Fruit fly (Drosophila melanogaster): ENCODE results near the gene CG31457.
A peak's percentile ranks its signal among the peaks of the same experiment; 100 is the strongest.

The CG31457 gene

dm6 chr3R:23117683-23118470 is 9.9 kb downstream of the CG31457 start, which contains the start of the genes Rassf and CenB1A (continued):
- TF ChIP-seq CG8290 (GFP tag; optimal IDR thresholded peaks at IDR 0.05), result no peak
- peak in 1 of 2 experiments; percentile 16 for TF ChIP-seq CG8290 (tag; optimal IDR thresholded peaks at IDR 0.05)
- TF ChIP-seq Bgb (GFP tag; IDR thresholded peaks at IDR 0.05; ENCODE audit: partially characterized antibody), result peak; percentile 40; the same call in 1 of the 2 replicates
- peak; percentile 45 for TF ChIP-seq ind (GFP tag; optimal IDR thresholded peaks at IDR 0.05)
- TF ChIP-seq CG3995 (GFP tag; optimal IDR thresholded peaks at IDR 0.05), result no peak
- TF ChIP-seq CG17568 (GFP tag; optimal IDR thresholded peaks at IDR 0.05), result no peak
- TF ChIP-seq odd (GFP tag; optimal IDR thresholded peaks at IDR 0.05), result no peak
- no peak for TF ChIP-seq CG3838 (GFP tag; optimal IDR thresholded peaks at IDR 0.05)
- TF ChIP-seq CG18619 (GFP tag; optimal IDR thresholded peaks at IDR 0.05), result peak; percentile 48
- TF ChIP-seq CG4820 (GFP tag; optimal IDR thresholded peaks at IDR 0.05), result peak; percentile 47
- no peak for TF ChIP-seq CG14667 (GFP tag; IDR thresholded peaks at IDR 0.05)
- peak; percentile 18 for TF ChIP-seq Abd-B (GFP tag; optimal IDR thresholded peaks at IDR 0.05)
- no peak for TF ChIP-seq croc (GFP tag; conservative IDR thresholded peaks at IDR 0.05)
- peak; percentile 53; the same call in 1 of the 3 replicates for TF ChIP-seq ken (GFP tag; IDR thresholded peaks at IDR 0.05)
- TF ChIP-seq zfh2 (GFP tag; optimal IDR thresholded peaks at IDR 0.05), result peak; percentile 80
- no peak for TF ChIP-seq Hr39 (optimal IDR thresholded peaks at IDR 0.05)
- no peak for TF ChIP-seq gsb (GFP tag; IDR thresholded peaks at IDR 0.05)
- no peak for TF ChIP-seq ftz-f1 (GFP tag; optimal IDR thresholded peaks at IDR 0.05)
- peak; percentile 55 for TF ChIP-seq lilli (GFP tag; optimal IDR thresholded peaks at IDR 0.05)
- TF ChIP-seq jigr1 (GFP tag; IDR thresholded peaks at IDR 0.05), result no peak
- no peak for TF ChIP-seq sens-2 (GFP tag; IDR thresholded peaks at IDR 0.05)
- TF ChIP-seq CG33557 (GFP tag; optimal IDR thresholded peaks at IDR 0.05), result peak; percentile 11
- TF ChIP-seq pb (GFP tag; optimal IDR thresholded peaks at IDR 0.05), result peak; percentile 40
- TF ChIP-seq grn (GFP tag; optimal IDR thresholded peaks at IDR 0.05), result no peak
- TF ChIP-seq Sox100B (GFP tag; optimal IDR thresholded peaks at IDR 0.05), result no peak
- TF ChIP-seq CG12299 (tag; optimal IDR thresholded peaks at IDR 0.05), result no peak
- TF ChIP-seq shn (GFP tag; optimal IDR thresholded peaks at IDR 0.05), result peak; percentile 60
- no peak for TF ChIP-seq CG6254 (GFP tag; optimal IDR thresholded peaks at IDR 0.05)
- no peak for TF ChIP-seq ATbp (GFP tag; optimal IDR thresholded peaks at IDR 0.05)
- TF ChIP-seq Asciz (GFP tag; optimal IDR thresholded peaks at IDR 0.05), result no peak
- no peak for TF ChIP-seq danr (GFP tag; IDR thresholded peaks at IDR 0.05)
- TF ChIP-seq E2f2 (GFP tag; IDR thresholded peaks at IDR 0.05), result peak; percentile 86
- no peak for TF ChIP-seq pros (GFP tag; optimal IDR thresholded peaks at IDR 0.05)
- peak; percentile 51 for TF ChIP-seq CG12744 (GFP tag; optimal IDR thresholded peaks at IDR 0.05)
- peak; percentile 94 for TF ChIP-seq sens (GFP tag)
- peak; percentile 22 for TF ChIP-seq caup (GFP tag; optimal IDR thresholded peaks at IDR 0.05; ENCODE audit: severe bottlenecking)
- no peak for TF ChIP-seq CkIIα-i1 (GFP tag; IDR thresholded peaks at IDR 0.05)
- TF ChIP-seq peb (GFP tag; IDR thresholded peaks at IDR 0.05), result no peak
- TF ChIP-seq repo (GFP tag; optimal IDR thresholded peaks at IDR 0.05), result peak; percentile 15
- TF ChIP-seq chn (GFP tag; optimal IDR thresholded peaks at IDR 0.05), result peak; percentile 50
- TF ChIP-seq CG2875 (GFP tag; optimal IDR thresholded peaks at IDR 0.05), result no peak
- peak; percentile 36 for TF ChIP-seq CG18476 (GFP tag; optimal IDR thresholded peaks at IDR 0.05)
- TF ChIP-seq esg (GFP tag; conservative IDR thresholded peaks at IDR 0.05), result no peak; the same call in 1 of the 2 replicates
- TF ChIP-seq CG5180 (GFP tag; optimal IDR thresholded peaks at IDR 0.05), result no peak
